Worm (Caenorhabditis elegans): ENCODE data around the gene mab-9.
A peak's percentile ranks its signal among the peaks of the same experiment; 100 is the strongest.

mab-9 gene

DNA sequence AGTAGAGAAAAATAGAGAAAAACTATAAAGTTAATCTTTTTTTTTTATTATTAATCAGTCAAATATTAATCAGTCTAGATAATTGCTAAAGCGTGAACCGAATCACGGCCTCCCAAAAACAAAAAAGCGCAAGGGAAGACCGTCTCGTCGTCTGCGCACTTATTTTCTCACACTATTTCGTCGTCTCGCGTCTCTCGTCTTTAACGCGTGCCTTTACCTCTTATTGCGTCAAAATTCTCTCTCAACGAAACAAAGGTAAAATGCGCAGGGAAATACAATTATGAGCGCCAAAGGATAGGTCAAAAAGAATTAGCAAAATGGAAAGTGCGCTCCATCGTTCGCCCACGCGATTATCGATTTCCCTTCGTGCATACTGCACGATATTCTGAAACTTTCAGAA lies 9.8 kb upstream of the mab-9 start:
- TF ChIP-seq irx-1 (tag; optimal IDR thresholded peaks at IDR 0.05) = peak; percentile 53
- no peak for TF ChIP-seq zag-1 (tag; optimal IDR thresholded peaks at IDR 0.05)
- TF ChIP-seq nhr-19 (GFP tag; conservative IDR thresholded peaks at IDR 0.05) = peak; percentile 78
- TF ChIP-seq elt-2 (tag; optimal IDR thresholded peaks at IDR 0.05) = peak; percentile 57
- TF ChIP-seq unc-98 (GFP tag; IDR thresholded peaks at IDR 0.05) = no peak
- TF ChIP-seq lin-13 (GFP tag; optimal IDR thresholded peaks at IDR 0.05) = peak; percentile 22
- TF ChIP-seq ztf-11 (tag; optimal IDR thresholded peaks at IDR 0.05) = peak in 1 of 2 experiments; percentile 36
- TF ChIP-seq dpl-1 (GFP tag; optimal IDR thresholded peaks at IDR 0.05) = peak; percentile 55 to 72 (median 66)
- TF ChIP-seq snu-23 (GFP tag; optimal IDR thresholded peaks at IDR 0.05) = peak; percentile 79
- TF ChIP-seq efl-1 (optimal IDR thresholded peaks at IDR 0.05) = peak; percentile 86 to 91
- TF ChIP-seq efl-1 (GFP tag; optimal IDR thresholded peaks at IDR 0.05 in 1 of 2) = peak; percentile 62 to 98
- peak; percentile 19 for TF ChIP-seq ztf-4 (tag; optimal IDR thresholded peaks at IDR 0.05)
- peak; percentile 76 for TF ChIP-seq nhr-20 (tag; optimal IDR thresholded peaks at IDR 0.05)
- peak; percentile 18 to 68 (median 53) for TF ChIP-seq ceh-82 (tag; optimal IDR thresholded peaks at IDR 0.05)
- no peak for TF ChIP-seq fos-1 (tag; optimal IDR thresholded peaks at IDR 0.05)
- TF ChIP-seq mdl-1 (tag; optimal IDR thresholded peaks at IDR 0.05) = peak in 1 of 2 experiments; percentile 59
- peak; percentile 65 for TF ChIP-seq lir-3 (tag; optimal IDR thresholded peaks at IDR 0.05; ENCODE audit: poor library complexity)
- peak; percentile 84 for TF ChIP-seq rnt-1 (tag; optimal IDR thresholded peaks at IDR 0.05)
- TF ChIP-seq ets-5 (GFP tag; IDR thresholded peaks at IDR 0.05) = no peak
- peak; percentile 55; the same call in 1 of the 2 replicates for TF ChIP-seq mab-9 (GFP tag; IDR thresholded peaks at IDR 0.05)
- TF ChIP-seq hlh-4 (tag; optimal IDR thresholded peaks at IDR 0.05) = no peak
- TF ChIP-seq tbx-2 (tag; optimal IDR thresholded peaks at IDR 0.05) = peak; percentile 81
- peak; percentile 46 for TF ChIP-seq ceh-8 (GFP tag; optimal IDR thresholded peaks at IDR 0.05)
- peak; percentile 27 for TF ChIP-seq ceh-90 (tag; optimal IDR thresholded peaks at IDR 0.05)
- peak; percentile 84 for TF ChIP-seq nhr-90 (tag; optimal IDR thresholded peaks at IDR 0.05; ENCODE audit: poor library complexity)
- no peak for TF ChIP-seq ama-1 (optimal IDR thresholded peaks at IDR 0.05)
- peak; percentile 70 for TF ChIP-seq swsn-7 (tag; optimal IDR thresholded peaks at IDR 0.05)
- no peak for TF ChIP-seq nhr-77 (tag; optimal IDR thresholded peaks at IDR 0.05)
- peak; percentile 42 for TF ChIP-seq C04F5.9 (tag; optimal IDR thresholded peaks at IDR 0.05)
- TF ChIP-seq hpl-2 (GFP tag; optimal IDR thresholded peaks at IDR 0.05) = peak; percentile 35
- TF ChIP-seq lin-35 (GFP tag; optimal IDR thresholded peaks at IDR 0.05) = peak; percentile 64 to 84
- peak; percentile 46 for TF ChIP-seq lin-39 (tag; optimal IDR thresholded peaks at IDR 0.05)
- TF ChIP-seq pax-3 (tag; optimal IDR thresholded peaks at IDR 0.05) = peak; percentile 54
- peak; percentile 64 for TF ChIP-seq unc-86 (tag; optimal IDR thresholded peaks at IDR 0.05)
- TF ChIP-seq lin-15B (tag; optimal IDR thresholded peaks at IDR 0.05) = no peak
- TF ChIP-seq skn-1 (tag; optimal IDR thresholded peaks at IDR 0.05) = peak; percentile 5
- peak; percentile 54 for TF ChIP-seq isw-1 (GFP tag; IDR thresholded peaks at IDR 0.05)
- TF ChIP-seq zip-4 (GFP tag; optimal IDR thresholded peaks at IDR 0.05) = peak; percentile 40
- TF ChIP-seq nhr-11 (tag; optimal IDR thresholded peaks at IDR 0.05) = peak; percentile 44
- TF ChIP-seq lin-14 (GFP tag; optimal IDR thresholded peaks at IDR 0.05) = peak; percentile 64
- no peak for TF ChIP-seq ces-1 (GFP tag; optimal IDR thresholded peaks at IDR 0.05)
- TF ChIP-seq hlh-17 (GFP tag; optimal IDR thresholded peaks at IDR 0.05; ENCODE audit: borderline replicate concordance) = no peak
- peak; percentile 44 for TF ChIP-seq egl-13 (tag; optimal IDR thresholded peaks at IDR 0.05)
- TF ChIP-seq xbp-1 (tag; optimal IDR thresholded peaks at IDR 0.05) = peak; percentile 69
- peak; percentile 90 for TF ChIP-seq nhr-85 (tag)
- peak; percentile 88 for TF ChIP-seq nhr-47 (tag; optimal IDR thresholded peaks at IDR 0.05)
- TF ChIP-seq sup-37 (GFP tag; optimal IDR thresholded peaks at IDR 0.05) = peak; percentile 47
- TF ChIP-seq grh-1 (GFP tag; IDR thresholded peaks at IDR 0.05) = peak; percentile 73
- peak; percentile 73 for TF ChIP-seq dsc-1 (tag; optimal IDR thresholded peaks at IDR 0.05)
- TF ChIP-seq fkh-8 (tag; optimal IDR thresholded peaks at IDR 0.05) = peak; percentile 47
- no peak for TF ChIP-seq pag-3 (tag; optimal IDR thresholded peaks at IDR 0.05; ENCODE audit: borderline replicate concordance, insufficient read depth)
- peak; percentile 83 for TF ChIP-seq nhr-71 (tag; optimal IDR thresholded peaks at IDR 0.05)

Measured in whole organism, L1 larva.